Worm (Caenorhabditis elegans): ENCODE measurements around the gene Y42H9AR.1.

ce11 chrIV:8105083-8105482 is 8.1 kb upstream of the Y42H9AR.1 start:
- TF ChIP-seq dpl-1 (GFP tag; optimal IDR thresholded peaks at IDR 0.05) (no peak), B0019.2 (GFP tag; conservative IDR thresholded peaks at IDR 0.05) (no peak), nhr-179 (tag; optimal IDR thresholded peaks at IDR 0.05) (no peak), athp-1 (tag; optimal IDR thresholded peaks at IDR 0.05) (no peak), pha-4 (tag; optimal IDR thresholded peaks at IDR 0.05) (no peak), B0261.1 (tag; optimal IDR thresholded peaks at IDR 0.05) (no peak), repo-1 (tag; optimal IDR thresholded peaks at IDR 0.05) (no peak), Y67H2A.10 (GFP tag; conservative IDR thresholded peaks at IDR 0.05) (no peak), zfh-2 (GFP tag; conservative IDR thresholded peaks at IDR 0.05) (no peak), lin-54 (GFP tag; optimal IDR thresholded peaks at IDR 0.05) (no peak), F49E8.2 (tag; optimal IDR thresholded peaks at IDR 0.05; ENCODE audit: insufficient read depth) (no peak), madf-6 (GFP tag; IDR thresholded peaks at IDR 0.05) (no peak), snpc-1.1 (tag; optimal IDR thresholded peaks at IDR 0.05; ENCODE audit: insufficient read depth) (no peak), ZK185.1 (tag; optimal IDR thresholded peaks at IDR 0.05; ENCODE audit: poor library complexity, severe bottlenecking) (no peak)
